Fruit fly (Drosophila melanogaster): Measurements from ENCODE around the gene Uros2.

Gene Uros2

DNA sequence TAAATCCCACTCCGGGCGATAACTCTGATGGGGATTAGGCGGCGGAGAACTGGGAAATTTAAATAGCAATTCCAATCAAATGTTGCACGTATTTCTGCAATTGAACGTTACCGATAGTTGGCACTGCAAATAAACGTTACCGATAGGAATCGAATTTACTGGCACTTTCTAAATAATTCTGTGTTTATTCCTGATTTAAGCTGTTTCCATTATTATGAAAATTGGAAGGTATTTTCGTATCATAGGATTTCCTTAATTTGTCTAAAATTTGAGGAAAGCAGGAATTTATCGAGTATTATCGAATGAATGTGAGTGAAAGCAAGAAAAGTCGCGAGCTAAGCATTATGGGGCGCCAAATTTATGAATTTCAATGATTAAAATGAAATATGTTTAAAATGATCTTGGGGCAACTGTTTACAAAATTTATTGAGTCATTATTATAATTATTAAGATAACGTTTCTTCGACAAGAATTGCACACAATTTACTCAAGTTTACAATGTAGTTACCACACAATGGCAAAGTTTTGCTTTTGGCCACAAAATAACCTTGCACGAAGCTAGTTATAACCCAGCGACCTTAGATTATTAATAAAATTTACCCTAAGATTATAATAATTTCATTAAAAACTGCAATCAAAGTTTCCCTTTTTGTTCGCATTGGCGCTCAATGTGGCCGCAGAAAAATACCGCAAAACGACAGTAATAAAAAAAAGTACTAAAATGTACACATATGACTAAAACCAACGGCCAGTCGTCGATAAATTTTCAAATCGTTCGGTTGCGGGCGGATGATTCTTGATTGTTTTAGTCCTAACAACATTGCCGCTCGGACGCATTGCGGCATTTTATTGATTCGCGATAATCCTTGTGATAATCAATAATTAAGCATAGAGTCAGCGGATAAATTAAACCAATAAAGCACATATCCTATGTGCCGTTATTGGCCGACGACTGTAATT, 15.5 kb downstream of the Uros2 start, which contains the start of gene alpha-Man-IIb (continued):
- no peak for TF ChIP-seq Oaz (GFP tag; IDR thresholded peaks at IDR 0.05)
- no peak for TF ChIP-seq GATAe (GFP tag; conservative IDR thresholded peaks at IDR 0.05)
- TF ChIP-seq CG8924 (tag; optimal IDR thresholded peaks at IDR 0.05), result peak; percentile 56
- TF ChIP-seq CG10565 (GFP tag; optimal IDR thresholded peaks at IDR 0.05), result no peak
- no peak for TF ChIP-seq crc (GFP tag; optimal IDR thresholded peaks at IDR 0.05)
- no peak for TF ChIP-seq cwo (GFP tag; optimal IDR thresholded peaks at IDR 0.05)
- no peak for TF ChIP-seq sim (GFP tag; IDR thresholded peaks at IDR 0.05)
- no peak for TF ChIP-seq zen (tag; optimal IDR thresholded peaks at IDR 0.05)
- peak; percentile 4 for TF ChIP-seq YL-1 (GFP tag; optimal IDR thresholded peaks at IDR 0.05)
- no peak for TF ChIP-seq CG1832 (GFP tag; optimal IDR thresholded peaks at IDR 0.05)
- no peak for TF ChIP-seq wek (GFP tag; optimal IDR thresholded peaks at IDR 0.05)
- no peak for TF ChIP-seq CG16779 (GFP tag; IDR thresholded peaks at IDR 0.05)
- no peak for TF ChIP-seq D (optimal IDR thresholded peaks at IDR 0.05)
- TF ChIP-seq D (GFP tag; optimal IDR thresholded peaks at IDR 0.05), result no peak
- peak; percentile 89 for TF ChIP-seq Scr (GFP tag; IDR thresholded peaks at IDR 0.05; ENCODE audit: partially characterized antibody)
- TF ChIP-seq chn (GFP tag; optimal IDR thresholded peaks at IDR 0.05), result no peak
- no peak for TF ChIP-seq CG14667 (GFP tag; IDR thresholded peaks at IDR 0.05)
- no peak for TF ChIP-seq ara (GFP tag; IDR thresholded peaks at IDR 0.05)
- TF ChIP-seq pnt (GFP tag; optimal IDR thresholded peaks at IDR 0.05), result no peak
- TF ChIP-seq Dip2 (GFP tag; IDR thresholded peaks at IDR 0.05), result no peak
- TF ChIP-seq HLH3B (GFP tag; IDR thresholded peaks at IDR 0.05), result peak; percentile 17; the same call in 1 of the 2 replicates
- TF ChIP-seq gfzf (GFP tag; optimal IDR thresholded peaks at IDR 0.05), result peak; percentile 84
- TF ChIP-seq Hr3 (GFP tag; optimal IDR thresholded peaks at IDR 0.05), result no peak
- TF ChIP-seq Xbp1 (GFP tag; optimal IDR thresholded peaks at IDR 0.05), result peak; percentile 35
- peak; percentile 0 for TF ChIP-seq CG13624 (GFP tag; optimal IDR thresholded peaks at IDR 0.05)
- TF ChIP-seq tio (GFP tag; optimal IDR thresholded peaks at IDR 0.05), result no peak
- TF ChIP-seq CG11456 (GFP tag; IDR thresholded peaks at IDR 0.05), result peak; percentile 23; the same call in 1 of the 3 replicates
- no peak for TF ChIP-seq Taf1 (GFP tag; IDR thresholded peaks at IDR 0.05)
- no peak for TF ChIP-seq gce (GFP tag; IDR thresholded peaks at IDR 0.05)
- TF ChIP-seq pita (GFP tag; optimal IDR thresholded peaks at IDR 0.05), result no peak
- no peak for TF ChIP-seq Hey (tag; optimal IDR thresholded peaks at IDR 0.05)
- peak; percentile 69; the same call in 2 of the 3 replicates for TF ChIP-seq CG16813 (GFP tag; IDR thresholded peaks at IDR 0.05; ENCODE audit: partially characterized antibody)
- TF ChIP-seq D19A (tag; optimal IDR thresholded peaks at IDR 0.05), result no peak
- no peak for TF ChIP-seq dpn (GFP tag; optimal IDR thresholded peaks at IDR 0.05)
- no peak for TF ChIP-seq Spps (tag; optimal IDR thresholded peaks at IDR 0.05)
- TF ChIP-seq tna (GFP tag; IDR thresholded peaks at IDR 0.05; ENCODE audit: partially characterized antibody), result peak; percentile 66
- peak; percentile 97 for TF ChIP-seq Dp (GFP tag; optimal IDR thresholded peaks at IDR 0.05)
- TF ChIP-seq CG13287 (GFP tag; IDR thresholded peaks at IDR 0.05; ENCODE audit: partially characterized antibody), result peak; percentile 91
- no peak for TF ChIP-seq Hmx (GFP tag; optimal IDR thresholded peaks at IDR 0.05)
- peak; percentile 45 for TF ChIP-seq nmo (GFP tag; optimal IDR thresholded peaks at IDR 0.05)
- 0 out of 2 replicates have a peak, but pooled peaks have one; percentile 6 for TF ChIP-seq Nf-YA (GFP tag; IDR thresholded peaks at IDR 0.05)
- no peak for TF ChIP-seq slp2 (GFP tag; optimal IDR thresholded peaks at IDR 0.05)
- TF ChIP-seq CG8944 (GFP tag; optimal IDR thresholded peaks at IDR 0.05), result no peak
- peak; percentile 31 for TF ChIP-seq CG6765 (GFP tag; optimal IDR thresholded peaks at IDR 0.05)
- peak; percentile 15 for TF ChIP-seq tin (GFP tag; optimal IDR thresholded peaks at IDR 0.05)
- TF ChIP-seq CG3838 (GFP tag; optimal IDR thresholded peaks at IDR 0.05), result no peak
- peak; percentile 18 for TF ChIP-seq CG30403 (GFP tag; optimal IDR thresholded peaks at IDR 0.05)
- TF ChIP-seq CG10209 (GFP tag; optimal IDR thresholded peaks at IDR 0.05), result peak; percentile 5
- no peak for TF ChIP-seq Dad (GFP tag; optimal IDR thresholded peaks at IDR 0.05)

Measured in whole organism, embryonic.